Worm (Caenorhabditis elegans) whole organism, young adult: ENCODE measurements around the gene srv-15.

Source experiments
- F33H1.4 ChIP-seq: fragments of 200-800 bp; sonication (Bioruptor generic); IDR thresholded peaks from 2 replicates; pipeline ENCODE4 v1.3.6; 2022; ENCODE audit warnings: missing genetic modification reagents, missing genetic modification characterization, missing compliant biosample characterization
- ama-1 ChIP-seq, 3 experiments: fragments of 150-350 bp in 1 of 3; sonication (generic microtip) in 2 of 3; optimal IDR thresholded peaks; 2 replicates each; lab custom pipeline; 2014 to 2018; ENCODE audit warnings: missing biosample characterization in 2 of 3, missing genetic modification characterization in 2 of 3, missing genetic modification reagents in 2 of 3
- ceh-100 ChIP-seq: fragments of 200-800 bp; sonication (Bioruptor generic); IDR thresholded peaks from 2 replicates; pipeline ENCODE4 v1.3.6; 2022; ENCODE audit warnings: missing genetic modification reagents, missing genetic modification characterization, missing compliant biosample characterization
- ceh-40 ChIP-seq: fragments of 200-800 bp; sonication (Bioruptor generic); IDR thresholded peaks from 2 replicates; pipeline ENCODE4 v1.3.6; 2022; ENCODE audit warnings: missing genetic modification characterization, missing compliant biosample characterization
- efl-1 ChIP-seq: fragments of 150-350 bp; optimal IDR thresholded peaks from 2 replicates; lab custom pipeline; 2014; ENCODE audit warnings: missing biosample characterization, missing genetic modification reagents, missing genetic modification characterization
- egl-44 ChIP-seq: fragments of 200-800 bp; sonication (Bioruptor generic); IDR thresholded peaks from 2 replicates; pipeline ENCODE4 v1.3.6; 2022; ENCODE audit warnings: missing genetic modification reagents, missing genetic modification characterization, missing compliant biosample characterization
- fkh-3 ChIP-seq: sonication (generic microtip); optimal IDR thresholded peaks from 2 replicates; lab custom pipeline; 2016; ENCODE audit warnings: mild to moderate bottlenecking, missing genetic modification characterization, missing compliant biosample characterization
- mcd-1 ChIP-seq: fragments of 200-800 bp; sonication (Bioruptor generic); IDR thresholded peaks from 2 replicates; pipeline ENCODE4 v1.3.6; 2022; ENCODE audit warnings: missing genetic modification reagents, missing genetic modification characterization, missing compliant biosample characterization

ce11 chrIV:15926746-15927145 lies 20.4 kb downstream of the srv-15 start, which contains the start of gene Y105C5B.8:
- TF ChIP-seq ceh-100 (GFP tag; lab: Robert Waterston, UW) (no peak), efl-1 (GFP tag; lab: Kevin White, UChicago) (no peak), mcd-1 (GFP tag; lab: Robert Waterston, UW) (no peak), ceh-40 (GFP tag; lab: Robert Waterston, UW) (no peak), egl-44 (GFP tag; lab: Robert Waterston, UW) (no peak), fkh-3 (no peak), ama-1 (optimal IDR thresholded peaks at IDR 0.05; lab: Kevin White, UChicago) (no peak), ama-1 (GFP tag; optimal IDR thresholded peaks at IDR 0.05; lab: Kevin White, UChicago) (no peak), F33H1.4 (GFP tag; lab: Robert Waterston, UW) (no peak)
